Worm (Caenorhabditis elegans) whole organism, mixed stage, embryonic: Measurements from ENCODE around the gene R08A2.5.

ENCODE experiments used
- ces-1 ChIP-seq: fragments of 150-350 bp; optimal IDR thresholded peaks from 2 replicates; lab custom pipeline; 2014; ENCODE audit warnings: missing biosample characterization, missing genetic modification reagents, missing genetic modification characterization
- lin-13 ChIP-seq: fragments of 150-350 bp; optimal IDR thresholded peaks from 2 replicates; lab custom pipeline; 2014; ENCODE audit warnings: missing biosample characterization, missing genetic modification characterization
- lsy-2 ChIP-seq: fragments of 150-350 bp; optimal IDR thresholded peaks from 2 replicates; lab custom pipeline; 2014; ENCODE audit warnings: missing biosample characterization, missing genetic modification characterization
- mab-5 ChIP-seq: fragments of 150-350 bp; optimal IDR thresholded peaks from 2 replicates; lab custom pipeline; 2014; ENCODE audit warnings: missing biosample characterization, missing genetic modification characterization
- nhr-12 ChIP-seq: fragments of 150-350 bp; optimal IDR thresholded peaks from 2 replicates; lab custom pipeline; 2014; ENCODE audit warnings: missing biosample characterization, missing genetic modification characterization
- nhr-237 ChIP-seq: fragments of 150-350 bp; optimal IDR thresholded peaks from 2 replicates; lab custom pipeline; 2014; ENCODE audit warnings: missing biosample characterization, missing genetic modification characterization
- unc-62 ChIP-seq: fragments of 150-350 bp; optimal IDR thresholded peaks from 2 replicates; lab custom pipeline; 2014; ENCODE audit warnings: missing biosample characterization, missing genetic modification reagents, missing genetic modification characterization
- zip-8 ChIP-seq: fragments of 150-350 bp; optimal IDR thresholded peaks from 2 replicates; lab custom pipeline; 2014; ENCODE audit warnings: missing biosample characterization, missing genetic modification characterization

DNA sequence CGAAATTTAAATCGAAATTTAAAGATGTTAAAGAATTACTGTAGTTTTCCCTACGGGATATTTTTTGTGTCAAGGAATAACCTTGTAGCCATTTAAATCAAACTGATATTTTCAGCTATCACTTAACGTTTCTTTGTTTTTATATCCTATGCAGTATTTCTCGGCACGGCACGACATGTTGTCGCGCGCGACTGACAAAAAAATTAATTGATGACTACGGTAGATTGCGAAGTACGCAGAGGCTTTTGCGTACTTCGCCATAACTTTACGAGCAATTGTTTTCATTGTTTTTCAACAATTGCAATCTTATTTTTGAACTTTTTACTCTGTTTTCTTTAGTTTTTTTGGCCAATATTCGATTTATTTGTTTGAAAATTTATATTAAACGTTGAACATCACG, 14.4 kb upstream of the R08A2.5 start:
- peak; percentile 17 for TF ChIP-seq lsy-2 (tag; lab: Kevin White, UChicago)
- TF ChIP-seq zip-8 (tag; lab: Kevin White, UChicago) = no peak
- TF ChIP-seq mab-5 (tag; lab: Kevin White, UChicago) = no peak
- TF ChIP-seq lin-13 (tag; lab: Kevin White, UChicago) = no peak
- no peak for TF ChIP-seq unc-62 (GFP tag; lab: Kevin White, UChicago)
- no peak for TF ChIP-seq nhr-12 (tag; lab: Kevin White, UChicago)
- TF ChIP-seq ces-1 = no peak
- TF ChIP-seq nhr-237 (tag; lab: Kevin White, UChicago) = no peak
